Worm (Caenorhabditis elegans): ENCODE data around the gene T22C8.4.

DNA sequence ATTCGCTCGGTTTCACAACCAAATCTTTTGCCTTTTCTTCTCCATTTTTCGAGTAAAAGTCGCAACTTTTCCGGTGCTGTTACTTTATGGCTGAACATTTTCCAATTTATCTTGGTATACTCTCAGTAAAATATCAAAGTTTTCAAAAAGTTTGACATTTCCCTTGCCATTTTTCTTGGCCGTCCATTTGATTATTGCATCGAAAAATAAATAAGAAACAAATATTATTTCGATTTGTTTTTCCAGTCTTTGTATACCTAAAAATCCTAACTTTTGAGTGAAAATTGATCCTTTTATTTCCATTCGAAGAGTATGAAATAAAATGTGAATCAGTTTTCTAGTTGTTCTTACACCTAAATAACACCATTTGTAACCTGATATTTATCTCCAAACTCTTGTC is 23.1 kb upstream of the T22C8.4 start:
- TF ChIP-seq ztf-23 (GFP tag; IDR thresholded peaks at IDR 0.05) (no peak), T22C8.4 (GFP tag; IDR thresholded peaks at IDR 0.05) (no peak), flt-1 (GFP tag; IDR thresholded peaks at IDR 0.05) (no peak), tab-1 (GFP tag; IDR thresholded peaks at IDR 0.05) (no peak), klf-2 (GFP tag; conservative IDR thresholded peaks at IDR 0.05) (no peak), ztf-29 (GFP tag; IDR thresholded peaks at IDR 0.05) (no peak), med-1 (GFP tag; optimal IDR thresholded peaks at IDR 0.05; ENCODE audit: insufficient read depth) (no peak), ref-1 (GFP tag; conservative IDR thresholded peaks at IDR 0.05) (no peak), cog-1 (tag; optimal IDR thresholded peaks at IDR 0.05) (no peak)
